Fruit fly (Drosophila melanogaster): Measurements from ENCODE around the gene ND-B14.5B.

ND-B14.5B gene

dm6 chr2L:3155804-3156203 lies 10.2 kb upstream of the ND-B14.5B start:
- TF ChIP-seq CG8478 (optimal IDR thresholded peaks at IDR 0.05): no peak
- TF ChIP-seq CTCF (optimal IDR thresholded peaks at IDR 0.05): no peak

dm6 chr2L:3154749-3155148 lies 9.1 kb upstream of the ND-B14.5B start:
- no peak for TF ChIP-seq CTCF (optimal IDR thresholded peaks at IDR 0.05)
- no peak for TF ChIP-seq CG8478 (optimal IDR thresholded peaks at IDR 0.05)

dm6 chr2L:3152696-3153613 lies 7.3 kb upstream of the ND-B14.5B start:
- TF ChIP-seq CG8478 (optimal IDR thresholded peaks at IDR 0.05) (no peak), CTCF (optimal IDR thresholded peaks at IDR 0.05) (no peak)

dm6 chr2L:3151657-3152056 lies 6.0 kb upstream of the ND-B14.5B start:
- TF ChIP-seq CTCF (optimal IDR thresholded peaks at IDR 0.05): no peak
- no peak for TF ChIP-seq CG8478 (optimal IDR thresholded peaks at IDR 0.05)

- no peak for TF ChIP-seq CG8478 (optimal IDR thresholded peaks at IDR 0.05)
These were observed 3.4 kb upstream of the ND-B14.5B start for dm6 chr2L:3148959-3149591.

- no peak for TF ChIP-seq CTCF (optimal IDR thresholded peaks at IDR 0.05)
- TF ChIP-seq CG8478 (optimal IDR thresholded peaks at IDR 0.05): no peak
These were observed 249 bp upstream of the ND-B14.5B start for dm6 chr2L:3145897-3146296.

dm6 chr2L:3144709-3145108 lies 939 bp downstream of the ND-B14.5B start, which contains the start of gene toc:
Gene toc, minus strand, starts transcription at chr2L:3144786.
- peak; percentile 40 to 41 for TF ChIP-seq CTCF (optimal IDR thresholded peaks at IDR 0.05)
- TF ChIP-seq CG8478 (optimal IDR thresholded peaks at IDR 0.05): no peak

dm6 chr2L:3143908-3144307 lies 1.7 kb downstream of the ND-B14.5B start:
- TF ChIP-seq CTCF (optimal IDR thresholded peaks at IDR 0.05) (no peak), CG8478 (optimal IDR thresholded peaks at IDR 0.05) (no peak)

dm6 chr2L:3131641-3132040 lies 14.0 kb downstream of the ND-B14.5B start:
- TF ChIP-seq CG8478 (optimal IDR thresholded peaks at IDR 0.05) (no peak), CTCF (optimal IDR thresholded peaks at IDR 0.05) (no peak)

- TF ChIP-seq CG8478 (optimal IDR thresholded peaks at IDR 0.05) (no peak), CTCF (optimal IDR thresholded peaks at IDR 0.05) (no peak)
These were observed 15.2 kb downstream of the ND-B14.5B start for dm6 chr2L:3130417-3130816.

- TF ChIP-seq CG8478 (optimal IDR thresholded peaks at IDR 0.05) (no peak), CTCF (optimal IDR thresholded peaks at IDR 0.05) (no peak)
These were observed 17.3 kb downstream of the ND-B14.5B start, which contains the start of gene CG15403 for dm6 chr2L:3128335-3128734. Gene CG15403, plus strand, starts transcription at chr2L:3128635.

- TF ChIP-seq CG8478 (optimal IDR thresholded peaks at IDR 0.05) (no peak), CTCF (optimal IDR thresholded peaks at IDR 0.05) (no peak)
These were observed 17.8 kb downstream of the ND-B14.5B start for dm6 chr2L:3127813-3128212.

- TF ChIP-seq CTCF (optimal IDR thresholded peaks at IDR 0.05) (no peak), CG8478 (optimal IDR thresholded peaks at IDR 0.05) (no peak)
These were observed 21.1 kb downstream of the ND-B14.5B start for dm6 chr2L:3124500-3124977.

- no peak for TF ChIP-seq CG8478 (optimal IDR thresholded peaks at IDR 0.05)
- TF ChIP-seq CTCF (optimal IDR thresholded peaks at IDR 0.05): no peak
These were observed 21.9 kb downstream of the ND-B14.5B start for dm6 chr2L:3123562-3124345.

- TF ChIP-seq CG8478 (optimal IDR thresholded peaks at IDR 0.05) (no peak), CTCF (optimal IDR thresholded peaks at IDR 0.05) (no peak)
These were observed 23.4 kb downstream of the ND-B14.5B start for dm6 chr2L:3122216-3122615.

Measured in S2 (cell line).